Worm (Caenorhabditis elegans) whole organism, midembryonic: ENCODE data around the gene srx-8.

Experiments used
- T22C8.4 ChIP-seq: fragments of 200-800 bp; sonication (Bioruptor generic); IDR thresholded peaks from 2 replicates; pipeline ENCODE4 v1.3.6; 2022; ENCODE audit warnings: missing genetic modification characterization, missing compliant biosample characterization
- cog-1 ChIP-seq: sonication (generic microtip); optimal IDR thresholded peaks from 2 replicates; lab custom pipeline; 2016; ENCODE audit warnings: missing genetic modification characterization, missing compliant biosample characterization
- flt-1 ChIP-seq: fragments of 200-800 bp; sonication (Bioruptor generic); IDR thresholded peaks from 2 replicates; pipeline ENCODE4 v1.3.6; 2022; ENCODE audit warnings: missing genetic modification characterization, missing compliant biosample characterization
- klf-2 ChIP-seq: fragments of 200-800 bp; sonication (Bioruptor generic); conservative IDR thresholded peaks from 2 replicates; pipeline ENCODE4 v1.3.6; 2022; ENCODE audit warnings: missing genetic modification reagents, missing genetic modification characterization, missing compliant biosample characterization
- med-1 ChIP-seq: sonication (generic microtip); optimal IDR thresholded peaks from 2 replicates; lab custom pipeline; 2017; ENCODE audit warnings: missing genetic modification characterization, mild to moderate bottlenecking, missing compliant biosample characterization, antibody characterized with exemption, missing genetic modification reagents; ENCODE audit not compliant: insufficient read depth
- tab-1 ChIP-seq: fragments of 200-800 bp; sonication (Bioruptor generic); IDR thresholded peaks from 2 replicates; pipeline ENCODE4 v1.3.6; 2022; ENCODE audit warnings: missing genetic modification characterization, missing compliant biosample characterization

DNA sequence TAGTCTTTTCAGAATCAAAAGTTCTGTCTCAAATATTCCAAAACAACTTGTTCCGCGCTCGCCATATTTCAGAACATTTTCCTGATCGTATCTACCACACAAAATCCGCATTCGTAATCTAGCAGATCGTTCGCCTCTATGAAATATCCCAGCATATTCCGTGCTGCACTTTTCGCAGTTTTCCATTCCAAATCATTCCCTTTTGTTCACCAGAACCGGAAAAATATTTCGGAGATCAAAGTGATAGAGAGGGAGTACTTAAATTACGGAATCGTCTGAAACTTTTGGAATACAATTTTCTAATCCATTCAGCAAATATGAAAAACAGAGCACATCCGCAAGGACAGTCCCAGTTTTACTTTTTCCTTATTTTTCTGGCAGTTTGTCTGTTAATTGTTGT, 31.9 kb upstream of the srx-8 start, which contains the start of gene K06H6.1:
- TF ChIP-seq tab-1 (GFP tag; lab: Robert Waterston, UW): no peak
- no peak for TF ChIP-seq flt-1 (GFP tag; lab: Robert Waterston, UW)
- TF ChIP-seq T22C8.4: no peak
- TF ChIP-seq med-1 (GFP tag; lab: Kevin White, UChicago): no peak
- TF ChIP-seq cog-1 (tag; lab: Kevin White, UChicago): no peak
- no peak for TF ChIP-seq klf-2 (GFP tag; lab: Robert Waterston, UW)
